Worm (Caenorhabditis elegans) whole organism, L2 larva: Measurements from ENCODE around the gene mip-2.

Experiments
- R02D3.7 ChIP-seq: fragments of 150-350 bp; optimal IDR thresholded peaks from 2 replicates; lab custom pipeline; 2014; ENCODE audit warnings: missing biosample characterization, missing genetic modification characterization
- Y55F3AM.14 ChIP-seq: fragments of 200-800 bp; sonication (Bioruptor generic); optimal IDR thresholded peaks from 2 replicates; lab custom pipeline; 2018; ENCODE audit warnings: mild to moderate bottlenecking, missing genetic modification characterization, missing compliant biosample characterization
- ZK546.5 ChIP-seq: sonication (generic microtip); optimal IDR thresholded peaks from 2 replicates; lab custom pipeline; 2017; ENCODE audit warnings: missing biosample characterization, missing genetic modification characterization
- blmp-1 ChIP-seq: sonication (generic microtip); optimal IDR thresholded peaks from 2 replicates; lab custom pipeline; 2017; ENCODE audit warnings: missing genetic modification characterization, mild to moderate bottlenecking, missing compliant biosample characterization, antibody characterized with exemption, moderate library complexity; ENCODE audit not compliant: insufficient read depth
- ceh-82 ChIP-seq: fragments of 150-350 bp; optimal IDR thresholded peaks from 2 replicates; lab custom pipeline; 2014; ENCODE audit warnings: missing biosample characterization, missing genetic modification characterization
- elt-1 ChIP-seq: fragments of 150-350 bp; optimal IDR thresholded peaks from 2 replicates; lab custom pipeline; 2014; ENCODE audit warnings: missing biosample characterization, missing genetic modification characterization
- lin-11 ChIP-seq: fragments of 150-350 bp; sonication (generic microtip); optimal IDR thresholded peaks from 2 replicates; lab custom pipeline; 2014; ENCODE audit warnings: missing biosample characterization, missing genetic modification characterization, inconsistent platforms, mixed read lengths
- lin-13 ChIP-seq: fragments of 150-350 bp; optimal IDR thresholded peaks from 2 replicates; lab custom pipeline; 2014; ENCODE audit warnings: missing biosample characterization, missing genetic modification reagents, missing genetic modification characterization
- lsy-2 ChIP-seq, 2 experiments: fragments of 150-350 bp in 1 of 2; sonication (generic microtip) in 1 of 2; optimal IDR thresholded peaks; 2 replicates each; lab custom pipeline; 2014 to 2017; ENCODE audit warnings: missing biosample characterization in 2 of 2, missing genetic modification characterization in 2 of 2
- unc-62 ChIP-seq: fragments of 150-350 bp; optimal IDR thresholded peaks from 2 replicates; lab custom pipeline; 2014; ENCODE audit warnings: missing biosample characterization, missing genetic modification reagents, missing genetic modification characterization
- ztf-11 ChIP-seq: sonication (generic microtip); optimal IDR thresholded peaks from 2 replicates; lab custom pipeline; 2017; ENCODE audit warnings: missing biosample characterization, missing genetic modification characterization

DNA sequence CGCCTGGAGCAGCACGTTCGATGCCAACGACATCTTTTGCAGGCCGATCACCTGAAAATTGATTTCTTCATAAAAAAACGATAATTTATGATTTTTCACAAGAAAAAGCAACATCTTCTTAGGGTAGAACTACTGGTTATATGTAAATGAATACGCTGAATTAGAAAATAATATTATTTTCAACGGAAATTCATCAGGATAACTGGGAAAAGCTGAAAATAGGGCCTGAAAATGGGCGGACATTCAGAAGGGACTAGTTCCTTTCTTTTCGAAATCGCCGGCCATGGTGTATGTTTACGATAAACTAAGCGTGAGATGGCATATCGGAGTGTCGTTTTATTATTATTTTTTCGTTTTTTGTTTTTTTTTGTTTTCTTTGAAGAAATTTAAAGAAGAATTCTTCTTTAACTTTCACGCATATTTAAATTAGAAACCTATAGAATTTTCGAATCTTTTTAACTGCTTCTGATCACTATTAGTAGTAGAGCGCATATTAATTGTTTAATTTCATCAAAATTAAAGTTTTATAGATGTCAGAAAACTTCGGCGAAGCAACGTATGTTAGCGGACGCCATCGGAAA lies 46.2 kb downstream of the mip-2 start, which contains the start of the genes nduv-2 and F53F4.12:
- TF ChIP-seq lin-11 (tag; lab: Kevin White, UChicago) (peak; percentile 10), R02D3.7 (tag; lab: Kevin White, UChicago) (peak; percentile 23), ztf-11 (no peak), unc-62 (GFP tag; lab: Kevin White, UChicago) (no peak), ceh-82 (no peak), ZK546.5 (no peak), elt-1 (no peak), Y55F3AM.14 (no peak), lin-13 (GFP tag; lab: Kevin White, UChicago) (no peak), blmp-1 (tag; lab: Kevin White, UChicago) (no peak), lsy-2 (tag; optimal IDR thresholded peaks at IDR 0.05; lab: Kevin White, UChicago) (no peak)
